Fruit fly (Drosophila melanogaster) whole organism, embryonic: ENCODE data around the gene CG43401.
A peak's percentile ranks its signal among the peaks of the same experiment; 100 is the strongest.

Source experiments
- Atf-2 ChIP-seq: fragments of 200-800 bp; sonication (Bioruptor generic); optimal IDR thresholded peaks from 2 replicates; lab custom pipeline; 2016; ENCODE audit warnings: missing biosample characterization, missing genetic modification characterization
- Atf6 ChIP-seq: fragments of 200-800 bp; sonication (Bioruptor generic); IDR thresholded peaks from 2 replicates; pipeline ENCODE4 v1.3.6; 2022; ENCODE audit warnings: missing biosample characterization, missing genetic modification characterization
- CG10431 ChIP-seq: fragments of 200-800 bp; sonication (Bioruptor generic); optimal IDR thresholded peaks from 3 replicates; lab custom pipeline; 2018; ENCODE audit warnings: missing biosample characterization, mild to moderate bottlenecking, missing genetic modification characterization
- CG10565 ChIP-seq: fragments of 200-800 bp; sonication (Bioruptor generic); optimal IDR thresholded peaks from 3 replicates; lab custom pipeline; 2016; ENCODE audit warnings: missing biosample characterization, mild to moderate bottlenecking, missing genetic modification characterization
- CG10654 ChIP-seq: fragments of 200-800 bp; sonication (Bioruptor generic); optimal IDR thresholded peaks from 2 replicates; lab custom pipeline; 2016; ENCODE audit warnings: missing biosample characterization, missing genetic modification characterization
- CG10959 ChIP-seq: fragments of 200-800 bp; sonication (Bioruptor generic); IDR thresholded peaks from 2 replicates; pipeline ENCODE4 v1.3.6; 2022; ENCODE audit warnings: missing biosample characterization, missing genetic modification characterization
- CG11093 ChIP-seq: fragments of 200-800 bp; sonication (Bioruptor generic); IDR thresholded peaks from 3 replicates; pipeline ENCODE4 v1.3.6; 2022; ENCODE audit warnings: missing biosample characterization, missing genetic modification characterization
- CG11560 ChIP-seq: fragments of 200-800 bp; sonication (Bioruptor generic); IDR thresholded peaks from 3 replicates; pipeline ENCODE4 v1.3.6; 2022; ENCODE audit warnings: missing biosample characterization, missing genetic modification characterization
- CG11695 ChIP-seq: fragments of 200-800 bp; sonication (Bioruptor generic); IDR thresholded peaks from 3 replicates; pipeline ENCODE4 v1.3.6; 2022; ENCODE audit warnings: missing biosample characterization, missing genetic modification characterization
- CG16863 ChIP-seq: fragments of 200-800 bp; sonication (Bioruptor generic); optimal IDR thresholded peaks from 3 replicates; lab custom pipeline; 2016; ENCODE audit warnings: missing biosample characterization, missing genetic modification characterization
- CG2116 ChIP-seq: fragments of 200-800 bp; sonication (Bioruptor generic); optimal IDR thresholded peaks from 3 replicates; lab custom pipeline; 2018; ENCODE audit warnings: missing biosample characterization, mild to moderate bottlenecking, missing genetic modification characterization
- CG2129 ChIP-seq: fragments of 200-800 bp; sonication (Bioruptor generic); IDR thresholded peaks from 2 replicates; pipeline ENCODE4 v1.3.6; 2022; ENCODE audit warnings: missing biosample characterization, missing genetic modification characterization; ENCODE audit not compliant: partially characterized antibody
- CG31365 ChIP-seq: fragments of 200-800 bp; sonication (Bioruptor generic); optimal IDR thresholded peaks from 2 replicates; lab custom pipeline; 2018; ENCODE audit warnings: missing biosample characterization, mild to moderate bottlenecking, missing genetic modification characterization
- CG32772 ChIP-seq: fragments of 200-800 bp; sonication (Bioruptor generic); IDR thresholded peaks from 2 replicates; pipeline ENCODE4 v1.3.6; 2022; ENCODE audit warnings: missing biosample characterization, missing genetic modification characterization
- CG34224 ChIP-seq: fragments of 200-800 bp; sonication (Bioruptor generic); IDR thresholded peaks from 3 replicates; pipeline ENCODE4 v1.3.6; 2022; ENCODE audit warnings: missing biosample characterization, missing genetic modification characterization; ENCODE audit not compliant: partially characterized antibody
- CG34376 ChIP-seq: fragments of 200-800 bp; sonication (Bioruptor generic); optimal IDR thresholded peaks from 2 replicates; lab custom pipeline; 2018; ENCODE audit warnings: missing biosample characterization, mild to moderate bottlenecking, missing genetic modification characterization
- CG3838 ChIP-seq: fragments of 200-800 bp; sonication (Bioruptor generic); optimal IDR thresholded peaks from 3 replicates; lab custom pipeline; 2016; ENCODE audit warnings: missing biosample characterization, missing genetic modification characterization
- CG4282 ChIP-seq: fragments of 200-800 bp; sonication (Bioruptor generic); optimal IDR thresholded peaks from 2 replicates; lab custom pipeline; 2016; ENCODE audit warnings: missing biosample characterization, missing genetic modification characterization
- CG4360 ChIP-seq: fragments of 200-800 bp; sonication (Bioruptor generic); IDR thresholded peaks from 2 replicates; pipeline ENCODE4 v1.3.6; 2022; ENCODE audit warnings: missing biosample characterization, missing genetic modification characterization
- CG6272 ChIP-seq: fragments of 200-800 bp; sonication (Bioruptor generic); IDR thresholded peaks from 2 replicates; pipeline ENCODE4 v1.3.6; 2022; ENCODE audit warnings: missing biosample characterization, missing genetic modification characterization
- CG8388 ChIP-seq: fragments of 200-800 bp; sonication (Bioruptor generic); optimal IDR thresholded peaks from 2 replicates; lab custom pipeline; 2019; ENCODE audit warnings: missing biosample characterization, mild to moderate bottlenecking, missing genetic modification characterization, moderate library complexity
- CG9817 ChIP-seq: fragments of 200-800 bp; sonication (Bioruptor generic); optimal IDR thresholded peaks from 2 replicates; lab custom pipeline; 2018; ENCODE audit warnings: missing biosample characterization, mild to moderate bottlenecking, missing genetic modification characterization, moderate library complexity
- Dll ChIP-seq: fragments of 200-800 bp; sonication (Bioruptor generic); IDR thresholded peaks from 4 replicates; pipeline ENCODE4 v1.3.6; 2022; ENCODE audit warnings: missing biosample characterization, missing genetic modification characterization; ENCODE audit not compliant: partially characterized antibody
- Doc2 ChIP-seq: fragments of 200-800 bp; sonication (Bioruptor generic); IDR thresholded peaks from 2 replicates; pipeline ENCODE4 v1.3.6; 2022; ENCODE audit warnings: missing biosample characterization, missing genetic modification characterization
- Elba2 ChIP-seq: fragments of 200-800 bp; sonication (Bioruptor generic); optimal IDR thresholded peaks from 3 replicates; lab custom pipeline; 2016; ENCODE audit warnings: missing biosample characterization, missing genetic modification characterization
- Ets65A ChIP-seq: fragments of 200-800 bp; sonication (Bioruptor generic); peaks from one replicate; lab custom pipeline; 2016; ENCODE audit warnings: missing biosample characterization, missing genetic modification characterization
- HLH3B ChIP-seq: fragments of 200-800 bp; sonication (Bioruptor generic); IDR thresholded peaks from 2 replicates; pipeline ENCODE4 v1.3.6; 2022; ENCODE audit warnings: missing biosample characterization, missing genetic modification characterization
- HLHmδ ChIP-seq: fragments of 200-800 bp; sonication (Bioruptor generic); optimal IDR thresholded peaks from 2 replicates; lab custom pipeline; 2018; ENCODE audit warnings: missing biosample characterization, mild to moderate bottlenecking, missing genetic modification characterization, moderate library complexity
- Hey ChIP-seq: fragments of 200-800 bp; sonication (Bioruptor generic); optimal IDR thresholded peaks from 3 replicates; lab custom pipeline; 2018; ENCODE audit warnings: missing biosample characterization, mild to moderate bottlenecking, missing genetic modification characterization
- Hr39 ChIP-seq: fragments of >200 bp; optimal IDR thresholded peaks from 2 replicates; lab custom pipeline; 2017
- Lhr ChIP-seq: fragments of 200-800 bp; sonication (Bioruptor generic); optimal IDR thresholded peaks from 3 replicates; lab custom pipeline; 2017; ENCODE audit warnings: mild to moderate bottlenecking, missing biosample characterization, missing genetic modification reagents, missing genetic modification characterization
- NK7.1 ChIP-seq: fragments of 200-800 bp; sonication (Bioruptor generic); optimal IDR thresholded peaks from 3 replicates; lab custom pipeline; 2016; ENCODE audit warnings: missing biosample characterization, missing genetic modification characterization
- Neu2 ChIP-seq: fragments of 200-800 bp; sonication (Bioruptor generic); optimal IDR thresholded peaks from 3 replicates; lab custom pipeline; 2016; ENCODE audit warnings: missing biosample characterization, missing genetic modification characterization, borderline replicate concordance
- Opbp ChIP-seq: fragments of 200-800 bp; sonication (Bioruptor generic); IDR thresholded peaks from 3 replicates; pipeline ENCODE4 v1.3.6; 2022; ENCODE audit warnings: missing biosample characterization, missing genetic modification characterization; ENCODE audit not compliant: partially characterized antibody
- Sin3A ChIP-seq: fragments of >200 bp; optimal IDR thresholded peaks from 2 replicates; lab custom pipeline; 2018
- Sox102F ChIP-seq: fragments of 200-800 bp; sonication (Bioruptor generic); optimal IDR thresholded peaks from 2 replicates; lab custom pipeline; 2018; ENCODE audit warnings: missing biosample characterization, mild to moderate bottlenecking, missing genetic modification characterization, moderate library complexity
- Taf1 ChIP-seq: fragments of 200-800 bp; sonication (Bioruptor generic); IDR thresholded peaks from 2 replicates; pipeline ENCODE4 v1.3.6; 2022; ENCODE audit warnings: missing biosample characterization, missing genetic modification characterization
- YL-1 ChIP-seq: fragments of 200-800 bp; sonication (Bioruptor generic); optimal IDR thresholded peaks from 3 replicates; lab custom pipeline; 2017; ENCODE audit warnings: missing biosample characterization, mild to moderate bottlenecking, missing genetic modification characterization
- cad ChIP-seq: fragments of >200 bp; optimal IDR thresholded peaks from 2 replicates; lab custom pipeline; 2017; ENCODE audit warnings: missing biosample characterization, missing genetic modification characterization
- chm ChIP-seq: fragments of 200-800 bp; sonication (Bioruptor generic); IDR thresholded peaks from 2 replicates; pipeline ENCODE4 v1.3.6; 2022; ENCODE audit warnings: missing biosample characterization, missing genetic modification characterization
- dan ChIP-seq: fragments of 200-800 bp; sonication (Bioruptor generic); IDR thresholded peaks from 2 replicates; pipeline ENCODE4 v1.3.6; 2022; ENCODE audit warnings: missing biosample characterization, missing genetic modification characterization
- emc ChIP-seq: fragments of 200-800 bp; sonication (Bioruptor generic); optimal IDR thresholded peaks from 2 replicates; lab custom pipeline; 2016; ENCODE audit warnings: missing biosample characterization, missing genetic modification characterization
- fd64A ChIP-seq: fragments of 200-800 bp; sonication (Bioruptor generic); optimal IDR thresholded peaks from 3 replicates; lab custom pipeline; 2018; ENCODE audit warnings: missing biosample characterization, mild to moderate bottlenecking, missing genetic modification characterization
- jumu ChIP-seq: fragments of 200-800 bp; sonication (Bioruptor generic); optimal IDR thresholded peaks from 3 replicates; lab custom pipeline; 2016; ENCODE audit warnings: missing biosample characterization, missing genetic modification characterization
- odd ChIP-seq: fragments of 200-800 bp; sonication (Bioruptor generic); optimal IDR thresholded peaks from 2 replicates; lab custom pipeline; 2017; ENCODE audit warnings: missing biosample characterization, mild to moderate bottlenecking, missing genetic modification characterization
- pros ChIP-seq: fragments of 200-800 bp; sonication (Bioruptor generic); optimal IDR thresholded peaks from 3 replicates; lab custom pipeline; 2019; ENCODE audit warnings: missing biosample characterization, mild to moderate bottlenecking, missing genetic modification characterization, moderate library complexity
- shn ChIP-seq: fragments of 200-800 bp; sonication (Bioruptor generic); optimal IDR thresholded peaks from 3 replicates; lab custom pipeline; 2016; ENCODE audit warnings: missing biosample characterization, missing genetic modification characterization
- slp2 ChIP-seq: fragments of 200-800 bp; sonication (Bioruptor generic); optimal IDR thresholded peaks from 2 replicates; lab custom pipeline; 2016; ENCODE audit warnings: missing biosample characterization, missing genetic modification characterization
- sqz ChIP-seq: fragments of 200-800 bp; sonication (Bioruptor generic); optimal IDR thresholded peaks from 3 replicates; lab custom pipeline; 2018; ENCODE audit warnings: missing biosample characterization, mild to moderate bottlenecking, missing genetic modification characterization
- stwl ChIP-seq: fragments of 200-800 bp; sonication (Bioruptor generic); optimal IDR thresholded peaks from 3 replicates; lab custom pipeline; 2018; ENCODE audit warnings: missing biosample characterization, mild to moderate bottlenecking, missing genetic modification characterization, moderate library complexity
- zen2 ChIP-seq: fragments of 200-800 bp; sonication (Bioruptor generic); IDR thresholded peaks from 3 replicates; pipeline ENCODE4 v1.3.6; 2022; ENCODE audit warnings: missing biosample characterization, missing genetic modification characterization; ENCODE audit not compliant: partially characterized antibody

Gene CG43401

DNA sequence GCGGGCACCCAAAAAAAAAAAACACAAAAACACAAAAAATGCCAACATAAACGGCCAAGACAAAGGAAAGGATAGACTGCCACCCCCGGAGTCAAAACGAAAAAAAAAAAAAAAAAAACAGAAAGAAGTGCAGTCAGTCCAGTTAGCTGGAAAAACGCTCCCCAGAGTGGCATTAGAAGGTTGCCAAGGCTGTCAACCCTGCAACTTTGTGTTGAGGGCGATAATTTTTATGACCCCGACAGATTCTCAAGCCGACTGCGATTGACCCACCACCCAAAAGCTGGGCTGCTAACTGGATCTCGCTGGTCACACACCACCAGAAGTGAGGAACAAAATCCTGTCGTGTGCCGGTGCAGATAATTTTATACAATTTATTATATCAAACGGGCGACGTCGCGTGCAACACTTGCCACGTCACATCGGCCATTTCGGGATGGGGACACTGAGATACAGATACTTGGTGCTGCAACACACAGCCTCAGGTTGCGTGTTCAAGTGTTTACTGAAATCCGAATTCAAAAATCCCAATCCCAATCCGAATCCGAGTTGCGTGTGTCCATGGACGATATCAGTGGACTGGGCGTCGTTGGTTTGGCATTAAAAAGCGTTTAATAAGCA is 10.0 kb upstream of the CG43401 start:
- TF ChIP-seq Neu2 (no peak), Opbp (GFP tag; lab: Robert Waterston, UW) (no peak), CG11560 (tag; lab: Robert Waterston, UW) (no peak), CG10565 (GFP tag; lab: Kevin White, UChicago) (no peak), CG6272 (GFP tag; lab: Robert Waterston, UW) (no peak), HLHmδ (GFP tag; lab: Kevin White, UChicago) (no peak), Lhr (GFP tag; lab: Kevin White, UChicago) (no peak), YL-1 (GFP tag; lab: Kevin White, UChicago) (no peak), dan (no peak), Hey (tag; lab: Kevin White, UChicago) (peak; percentile 80), CG32772 (GFP tag; lab: Robert Waterston, UW) (peak; percentile 28; the same call in 1 of the 2 replicates), CG11093 (GFP tag; lab: Robert Waterston, UW) (no peak), CG11695 (GFP tag; lab: Robert Waterston, UW) (no peak), Dll (GFP tag; lab: Robert Waterston, UW) (no peak), Elba2 (GFP tag; lab: Kevin White, UChicago) (no peak), sqz (GFP tag; lab: Kevin White, UChicago) (peak; percentile 55), CG31365 (tag; lab: Kevin White, UChicago) (no peak), CG4360 (GFP tag; lab: Robert Waterston, UW) (no peak), CG10654 (GFP tag; lab: Kevin White, UChicago) (no peak), Sin3A (lab: Kevin White, UChicago) (no peak), jumu (GFP tag; lab: Kevin White, UChicago) (no peak), pros (GFP tag; lab: Kevin White, UChicago) (peak; percentile 71)

DNA sequence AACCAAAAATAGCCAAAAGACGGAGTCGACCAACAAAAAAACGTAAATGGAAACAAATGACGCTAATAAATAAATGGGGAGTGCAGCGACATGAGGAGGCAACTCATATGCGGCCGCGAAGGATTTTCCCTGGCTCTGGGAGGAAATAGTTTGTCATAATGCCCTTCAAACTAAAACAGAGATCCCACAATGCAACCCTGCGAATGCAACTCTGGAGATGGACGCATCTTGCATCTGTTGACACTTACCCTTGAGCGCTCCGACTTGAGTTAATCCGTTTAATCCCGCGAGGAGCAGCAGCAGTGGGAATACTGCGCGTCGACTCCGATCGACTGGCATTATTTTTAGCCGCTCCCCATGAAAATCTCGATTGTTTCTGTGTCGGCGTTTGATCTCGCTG is 8.6 kb upstream of the CG43401 start:
- no peak for TF ChIP-seq CG34376 (GFP tag; lab: Kevin White, UChicago)
- TF ChIP-seq odd = no peak
- no peak for TF ChIP-seq Taf1 (GFP tag; lab: Robert Waterston, UW)
- peak; percentile 34; the same call in 1 of the 2 replicates for TF ChIP-seq chm (GFP tag; lab: Robert Waterston, UW)
- TF ChIP-seq NK7.1 (GFP tag; lab: Kevin White, UChicago) = no peak
- TF ChIP-seq Atf6 (GFP tag; lab: Robert Waterston, UW) = no peak
- peak; percentile 73 for TF ChIP-seq stwl
- TF ChIP-seq Doc2 (GFP tag; lab: Robert Waterston, UW) = no peak
- no peak for TF ChIP-seq CG16863 (GFP tag; lab: Kevin White, UChicago)
- no peak for TF ChIP-seq fd64A (GFP tag; lab: Kevin White, UChicago)
- TF ChIP-seq Atf-2 (GFP tag; lab: Kevin White, UChicago) = no peak
- no peak for TF ChIP-seq Sox102F (GFP tag; lab: Kevin White, UChicago)
- TF ChIP-seq CG9817 = no peak
- no peak for TF ChIP-seq CG8388
- TF ChIP-seq CG3838 = no peak
- TF ChIP-seq CG10959 = no peak
- no peak for TF ChIP-seq CG4282 (GFP tag; lab: Kevin White, UChicago)
- no peak for TF ChIP-seq HLH3B (GFP tag; lab: Robert Waterston, UW)
- TF ChIP-seq CG10431 = no peak
- no peak for TF ChIP-seq CG34224 (GFP tag; lab: Robert Waterston, UW)
- TF ChIP-seq shn (GFP tag; lab: Kevin White, UChicago) = no peak
- peak; percentile 81 for TF ChIP-seq CG2116 (GFP tag; lab: Kevin White, UChicago)
- TF ChIP-seq slp2 = no peak
- TF ChIP-seq CG2129 (GFP tag; lab: Robert Waterston, UW) = no peak
- 0 out of 3 replicates have a peak, but pooled peaks have one; percentile 26 for TF ChIP-seq zen2 (GFP tag; lab: Robert Waterston, UW)
- no peak for TF ChIP-seq cad (GFP tag; lab: Kevin White, UChicago)
- no peak for TF ChIP-seq emc
- TF ChIP-seq Ets65A (GFP tag; lab: Kevin White, UChicago) = peak; percentile 72
- no peak for TF ChIP-seq Hr39
